Worm (Caenorhabditis elegans): ENCODE data around the gene ZK185.5.

DNA sequence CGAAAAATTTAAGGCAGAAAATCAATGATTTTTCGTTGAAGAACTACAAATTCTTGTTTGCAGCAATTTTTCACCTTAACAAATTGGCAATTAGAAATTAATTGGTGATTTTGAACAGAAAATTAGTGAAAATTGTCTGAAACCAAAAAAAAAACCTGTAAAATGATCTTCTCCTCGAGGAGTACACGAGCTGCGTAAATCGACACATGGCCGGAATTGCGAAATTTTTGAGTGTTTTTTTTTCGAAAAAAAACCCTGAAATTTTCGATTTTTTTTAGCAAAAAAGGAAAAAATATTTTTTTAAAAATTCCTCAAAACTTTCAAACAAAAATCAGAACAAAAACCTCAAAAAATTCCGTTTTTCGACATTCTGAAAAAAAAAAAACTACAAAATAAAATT is 5.8 kb upstream of the ZK185.5 start:
- TF ChIP-seq W03F9.2 (tag; optimal IDR thresholded peaks at IDR 0.05) (no peak), him-1 (tag; optimal IDR thresholded peaks at IDR 0.05) (no peak), dao-5 (tag; optimal IDR thresholded peaks at IDR 0.05) (no peak)
